Worm (Caenorhabditis elegans) whole organism, L4 larva: ENCODE data around the gene C48B4.12.

Experiments
- D1046.2 ChIP-seq: fragments of 200-800 bp; sonication (Bioruptor generic); IDR thresholded peaks from 2 replicates; pipeline ENCODE4 v1.3.6; 2022; ENCODE audit warnings: missing genetic modification characterization, missing compliant biosample characterization
- F37D6.2 ChIP-seq: sonication (generic microtip); optimal IDR thresholded peaks from 2 replicates; lab custom pipeline; 2016; ENCODE audit warnings: mild to moderate bottlenecking, missing genetic modification characterization, missing compliant biosample characterization
- F49E8.2 ChIP-seq: sonication (generic microtip); optimal IDR thresholded peaks from 2 replicates; lab custom pipeline; 2016; ENCODE audit warnings: missing compliant biosample characterization, mild to moderate bottlenecking, missing genetic modification characterization, borderline replicate concordance
- T20F7.1 ChIP-seq: fragments of 200-800 bp; sonication (Bioruptor generic); optimal IDR thresholded peaks from 2 replicates; lab custom pipeline; 2018; ENCODE audit warnings: mild to moderate bottlenecking, missing genetic modification characterization, missing compliant biosample characterization
- Y105C5A.15 ChIP-seq: fragments of 200-800 bp; sonication (Bioruptor generic); IDR thresholded peaks from 2 replicates; pipeline ENCODE4 v1.3.6; 2022; ENCODE audit warnings: missing genetic modification characterization, missing compliant biosample characterization
- ZK337.2 ChIP-seq: fragments of 200-800 bp; sonication (Bioruptor generic); IDR thresholded peaks from 2 replicates; pipeline ENCODE4 v1.3.6; 2022; ENCODE audit warnings: missing genetic modification reagents, missing genetic modification characterization, missing compliant biosample characterization
- arid-1 ChIP-seq: fragments of 200-800 bp; sonication (Bioruptor generic); conservative IDR thresholded peaks from 2 replicates; pipeline ENCODE4 v1.3.6; 2022; ENCODE audit warnings: missing genetic modification reagents, missing genetic modification characterization, missing compliant biosample characterization
- attf-4 ChIP-seq: sonication (generic microtip); optimal IDR thresholded peaks from 3 replicates; lab custom pipeline; 2017; ENCODE audit warnings: missing biosample characterization, missing genetic modification characterization
- ceh-62 ChIP-seq: sonication (generic microtip); optimal IDR thresholded peaks from 2 replicates; lab custom pipeline; 2017; ENCODE audit warnings: missing biosample characterization, missing genetic modification characterization
- daf-16 ChIP-seq, 3 experiments: sonication (generic microtip); optimal IDR thresholded peaks; 2 replicates each; lab custom pipeline; 2016 to 2017; ENCODE audit warnings: missing genetic modification characterization in 3 of 3, missing genetic modification reagents in 3 of 3, mild to moderate bottlenecking in 2 of 3, missing compliant biosample characterization in 2 of 3, missing biosample characterization in 1 of 3, moderate library complexity in 1 of 3
- dpl-1 ChIP-seq: fragments of 150-350 bp; optimal IDR thresholded peaks from 2 replicates; lab custom pipeline; 2014; ENCODE audit warnings: missing biosample characterization, missing genetic modification reagents, missing genetic modification characterization
- duxl-1 ChIP-seq: sonication (generic microtip); optimal IDR thresholded peaks from 2 replicates; lab custom pipeline; 2016; ENCODE audit warnings: mild to moderate bottlenecking, missing genetic modification characterization, moderate library complexity, missing compliant biosample characterization; ENCODE audit not compliant: poor library complexity
- egl-27 ChIP-seq: sonication (generic microtip); optimal IDR thresholded peaks from 3 replicates; lab custom pipeline; 2017; ENCODE audit warnings: missing biosample characterization, missing genetic modification reagents, missing genetic modification characterization
- hmg-1.1 ChIP-seq: fragments of 200-800 bp; sonication (Bioruptor generic); IDR thresholded peaks from 2 replicates; pipeline ENCODE4 v1.3.6; 2022; ENCODE audit warnings: missing genetic modification reagents, missing genetic modification characterization, missing compliant biosample characterization
- lin-15B ChIP-seq: fragments of 150-350 bp; sonication (generic microtip); optimal IDR thresholded peaks from 3 replicates; lab custom pipeline; 2014; ENCODE audit warnings: missing biosample characterization, missing genetic modification characterization
- lin-38 ChIP-seq: fragments of 200-800 bp; sonication (Bioruptor generic); IDR thresholded peaks from 2 replicates; pipeline ENCODE4 v1.3.6; 2022; ENCODE audit warnings: missing genetic modification reagents, missing genetic modification characterization, missing compliant biosample characterization
- lin-39 ChIP-seq: fragments of 150-350 bp; optimal IDR thresholded peaks from 2 replicates; lab custom pipeline; 2014; ENCODE audit warnings: missing biosample characterization, missing genetic modification reagents, missing genetic modification characterization
- lsy-2 ChIP-seq, 2 experiments: fragments of 150-350 bp in 1 of 2; sonication (generic microtip) in 1 of 2; optimal IDR thresholded peaks; 2 replicates each; lab custom pipeline; 2014 to 2017; ENCODE audit warnings: missing biosample characterization in 2 of 2, missing genetic modification characterization in 2 of 2
- mdl-1 ChIP-seq, 2 experiments: fragments of 150-350 bp in 1 of 2; sonication (generic microtip) in 1 of 2; optimal IDR thresholded peaks; 2 replicates each; lab custom pipeline; 2014 to 2017; ENCODE audit warnings: missing biosample characterization in 2 of 2, missing genetic modification characterization in 2 of 2
- mdt-29 ChIP-seq: fragments of 200-800 bp; sonication (Bioruptor generic); IDR thresholded peaks from 2 replicates; pipeline ENCODE4 v1.3.6; 2022; ENCODE audit warnings: missing genetic modification reagents, missing genetic modification characterization, missing compliant biosample characterization
- mep-1 ChIP-seq: fragments of 150-350 bp; sonication (generic microtip); optimal IDR thresholded peaks from 3 replicates; lab custom pipeline; 2014; ENCODE audit warnings: missing biosample characterization, missing genetic modification characterization
- mes-2 ChIP-seq: sonication (generic microtip); optimal IDR thresholded peaks from 2 replicates; lab custom pipeline; 2016; ENCODE audit warnings: missing genotype, mild to moderate bottlenecking, missing genetic modification characterization, missing compliant biosample characterization; ENCODE audit not compliant: poor library complexity, severe bottlenecking
- nhr-10 ChIP-seq: fragments of 150-350 bp; optimal IDR thresholded peaks from 2 replicates; lab custom pipeline; 2014; ENCODE audit warnings: missing biosample characterization, missing genetic modification characterization
- nhr-11 ChIP-seq: fragments of 150-350 bp; optimal IDR thresholded peaks from 2 replicates; lab custom pipeline; 2014; ENCODE audit warnings: missing biosample characterization, missing genetic modification characterization
- nhr-28 ChIP-seq: fragments of 150-350 bp; optimal IDR thresholded peaks from 2 replicates; lab custom pipeline; 2014; ENCODE audit warnings: missing biosample characterization, missing genetic modification characterization
- nhr-6 ChIP-seq: fragments of 150-350 bp; optimal IDR thresholded peaks from 2 replicates; lab custom pipeline; 2014; ENCODE audit warnings: missing biosample characterization, missing genetic modification characterization
- pha-4 ChIP-seq, 2 experiments: fragments of 150-350 bp in 1 of 2; fragments of 200-800 bp in 1 of 2; sonication (Bioruptor generic) in 1 of 2; IDR thresholded peaks in 1 of 2; optimal IDR thresholded peaks in 1 of 2; 2 replicates each; pipeline versions ENCODE4 v1.3.6 to Lab custom; 2014 to 2022; ENCODE audit warnings: missing genetic modification characterization in 2 of 2, missing genetic modification reagents in 2 of 2, missing biosample characterization in 1 of 2, missing compliant biosample characterization in 1 of 2
- rbr-2 ChIP-seq: sonication (generic microtip); optimal IDR thresholded peaks from 2 replicates; lab custom pipeline; 2016; ENCODE audit warnings: missing genotype, missing genetic modification characterization, missing compliant biosample characterization
- skn-1 ChIP-seq: fragments of 150-350 bp; optimal IDR thresholded peaks from 2 replicates; lab custom pipeline; 2014; ENCODE audit warnings: missing biosample characterization, missing genetic modification characterization
- snpc-1.2 ChIP-seq: fragments of 200-800 bp; sonication (Bioruptor generic); IDR thresholded peaks from 2 replicates; pipeline ENCODE4 v1.3.6; 2022; ENCODE audit warnings: missing genetic modification reagents, missing genetic modification characterization, missing compliant biosample characterization
- snpc-4 ChIP-seq: fragments of 150-350 bp; optimal IDR thresholded peaks from 2 replicates; lab custom pipeline; 2014; ENCODE audit warnings: missing biosample characterization, missing genetic modification characterization
- spr-3 ChIP-seq: fragments of 200-800 bp; sonication (Bioruptor generic); optimal IDR thresholded peaks from 2 replicates; lab custom pipeline; 2018; ENCODE audit warnings: mild to moderate bottlenecking, missing genetic modification characterization, missing compliant biosample characterization
- tag-97 ChIP-seq: fragments of 200-800 bp; sonication (Bioruptor generic); IDR thresholded peaks from 2 replicates; pipeline ENCODE4 v1.3.6; 2022; ENCODE audit warnings: missing genetic modification characterization, missing compliant biosample characterization
- unc-130 ChIP-seq: sonication (generic microtip); optimal IDR thresholded peaks from 2 replicates; lab custom pipeline; 2016; ENCODE audit warnings: missing genetic modification reagents, missing genetic modification characterization, missing compliant biosample characterization
- zip-2 ChIP-seq: fragments of 150-350 bp; optimal IDR thresholded peaks from 2 replicates; lab custom pipeline; 2014; ENCODE audit warnings: missing biosample characterization, missing genetic modification characterization

Gene C48B4.12

ce11 chrIII:9597044-9597443, at the start of gene C48B4.12:
Gene C48B4.12, plus strand, starts transcription at chrIII:9597344.
- TF ChIP-seq lin-39 (tag; lab: Kevin White, UChicago) (no peak), lin-15B (tag; lab: Kevin White, UChicago) (no peak), mep-1 (no peak), arid-1 (GFP tag; lab: Robert Waterston, UW) (no peak)

- TF ChIP-seq nhr-28 (tag; lab: Kevin White, UChicago): no peak
- TF ChIP-seq mes-2: no peak
- no peak for TF ChIP-seq dpl-1 (GFP tag; lab: Kevin White, UChicago)
- TF ChIP-seq F49E8.2 (tag; lab: Kevin White, UChicago): no peak
- TF ChIP-seq lsy-2 (tag; optimal IDR thresholded peaks at IDR 0.05; lab: Kevin White, UChicago): no peak
- no peak for TF ChIP-seq nhr-6 (tag; lab: Kevin White, UChicago)
- TF ChIP-seq D1046.2 (GFP tag; lab: Robert Waterston, UW): no peak
- no peak for TF ChIP-seq ceh-62 (tag; lab: Kevin White, UChicago)
- TF ChIP-seq egl-27 (tag; lab: Kevin White, UChicago): no peak
- TF ChIP-seq tag-97 (GFP tag; lab: Robert Waterston, UW): no peak
- no peak for TF ChIP-seq lin-38 (GFP tag; lab: Robert Waterston, UW)
- no peak for TF ChIP-seq nhr-11 (tag; lab: Kevin White, UChicago)
- no peak for TF ChIP-seq skn-1 (tag; lab: Kevin White, UChicago)
- TF ChIP-seq daf-16 (GFP tag; optimal IDR thresholded peaks at IDR 0.05; lab: Kevin White, UChicago): no peak
- no peak for TF ChIP-seq daf-16 (tag; optimal IDR thresholded peaks at IDR 0.05; lab: Kevin White, UChicago)
- TF ChIP-seq F37D6.2 (tag; lab: Kevin White, UChicago): no peak
- TF ChIP-seq ZK337.2 (GFP tag; lab: Robert Waterston, UW): no peak
- TF ChIP-seq spr-3 (GFP tag; lab: Kevin White, UChicago): no peak
- TF ChIP-seq snpc-1.2: no peak
- no peak for TF ChIP-seq T20F7.1
- no peak for TF ChIP-seq mep-1
These were observed 40.8 kb upstream of the C48B4.12 start, which contains the start of gene ZK1098.11 for ce11 chrIII:9556300-9556699. Gene ZK1098.11, plus strand, starts transcription at chrIII:9556600.

ce11 chrIII:9558463-9558862, 38.7 kb upstream of the C48B4.12 start, which contains the start of gene C48B4.6:
Gene C48B4.6, minus strand, starts transcription at chrIII:9558563.
- no peak for TF ChIP-seq snpc-4 (tag; lab: Kevin White, UChicago)
- no peak for TF ChIP-seq ceh-62 (tag; lab: Kevin White, UChicago)
- TF ChIP-seq rbr-2 (tag; lab: Kevin White, UChicago): no peak
- no peak for TF ChIP-seq Y105C5A.15 (GFP tag; lab: Robert Waterston, UW)
- no peak for TF ChIP-seq hmg-1.1 (GFP tag; lab: Robert Waterston, UW)
- TF ChIP-seq attf-4: no peak
- no peak for TF ChIP-seq nhr-11 (tag; lab: Kevin White, UChicago)
- no peak for TF ChIP-seq dpl-1 (GFP tag; lab: Kevin White, UChicago)
- TF ChIP-seq pha-4 (GFP tag; IDR thresholded peaks at IDR 0.05; lab: Robert Waterston, UW): no peak
- TF ChIP-seq pha-4 (tag; optimal IDR thresholded peaks at IDR 0.05; lab: Kevin White, UChicago): no peak
- TF ChIP-seq lin-38 (GFP tag; lab: Robert Waterston, UW): no peak
- no peak for TF ChIP-seq unc-130
- no peak for TF ChIP-seq duxl-1 (tag; lab: Kevin White, UChicago)
- TF ChIP-seq zip-2 (tag; lab: Kevin White, UChicago): no peak
- no peak for TF ChIP-seq nhr-10 (tag; lab: Kevin White, UChicago)
- TF ChIP-seq mdl-1 (tag; optimal IDR thresholded peaks at IDR 0.05; lab: Kevin White, UChicago): no peak
- no peak for TF ChIP-seq snpc-1.2
- no peak for TF ChIP-seq mdt-29
- TF ChIP-seq, all 104 proteins: peak for 0
